Fruit fly (Drosophila melanogaster): ENCODE data around the gene nebu.

DNA sequence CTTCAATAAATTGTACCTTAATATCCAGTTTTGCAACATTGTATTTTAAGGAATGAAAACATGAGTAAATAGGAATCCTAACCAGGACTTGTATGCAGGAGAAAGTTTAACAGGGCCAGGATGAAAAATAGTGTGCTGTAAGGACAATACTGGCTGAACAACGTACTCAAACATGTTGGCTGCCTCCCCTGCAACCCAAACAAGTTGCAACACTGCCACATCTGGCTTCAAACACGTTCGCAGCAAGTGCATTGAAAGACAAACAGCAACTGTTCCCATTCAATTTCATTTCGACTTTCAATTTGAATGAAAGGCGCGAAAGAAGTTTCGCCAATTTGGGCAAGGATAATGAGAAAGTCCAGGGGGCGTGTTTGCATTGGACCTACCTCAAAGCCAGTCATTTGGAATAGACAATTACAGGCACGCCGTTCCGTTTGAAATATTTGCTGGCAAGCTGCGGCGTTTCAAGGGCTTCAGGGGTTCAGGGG lies 25.1 kb upstream of the nebu start:
- TF ChIP-seq CG7745 (tag; optimal IDR thresholded peaks at IDR 0.05) (no peak), vfl (GFP tag; optimal IDR thresholded peaks at IDR 0.05) (no peak), CG12219 (GFP tag; optimal IDR thresholded peaks at IDR 0.05) (no peak), CG18011 (GFP tag; optimal IDR thresholded peaks at IDR 0.05) (no peak), tx (GFP tag; optimal IDR thresholded peaks at IDR 0.05) (no peak), CG12659 (GFP tag; optimal IDR thresholded peaks at IDR 0.05) (no peak), CG7963 (GFP tag; IDR thresholded peaks at IDR 0.05; ENCODE audit: partially characterized antibody) (no peak), CG17328 (GFP tag; IDR thresholded peaks at IDR 0.05) (no peak)
